Worm (Caenorhabditis elegans) whole organism, L4 larva: ENCODE data around the gene Y38E10A.3.

Experiments used
- F49E8.2 ChIP-seq: sonication (generic microtip); optimal IDR thresholded peaks from 2 replicates; lab custom pipeline; 2016; ENCODE audit warnings: missing compliant biosample characterization, mild to moderate bottlenecking, missing genetic modification characterization, borderline replicate concordance
- ZK337.2 ChIP-seq: fragments of 200-800 bp; sonication (Bioruptor generic); IDR thresholded peaks from 2 replicates; pipeline ENCODE4 v1.3.6; 2022; ENCODE audit warnings: missing genetic modification reagents, missing genetic modification characterization, missing compliant biosample characterization
- lir-3 ChIP-seq: sonication (generic microtip); optimal IDR thresholded peaks from 2 replicates; lab custom pipeline; 2016; ENCODE audit warnings: mild to moderate bottlenecking, missing genetic modification characterization, missing compliant biosample characterization
- nhr-102 ChIP-seq: sonication (generic microtip); optimal IDR thresholded peaks from 2 replicates; lab custom pipeline; 2016; ENCODE audit warnings: mild to moderate bottlenecking, missing genetic modification characterization, moderate library complexity, missing compliant biosample characterization
- nhr-77 ChIP-seq: fragments of 150-350 bp; optimal IDR thresholded peaks from 2 replicates; lab custom pipeline; 2014; ENCODE audit warnings: missing biosample characterization, missing genetic modification characterization
- snpc-4 ChIP-seq: fragments of 150-350 bp; optimal IDR thresholded peaks from 2 replicates; lab custom pipeline; 2014; ENCODE audit warnings: missing biosample characterization, missing genetic modification characterization
- spr-1 ChIP-seq: sonication (generic microtip); optimal IDR thresholded peaks from 2 replicates; lab custom pipeline; 2016; ENCODE audit warnings: mild to moderate bottlenecking, missing genetic modification characterization, missing compliant biosample characterization

ce11 chrII:12606108-12606507 is 31.5 kb upstream of the Y38E10A.3 start:
- TF ChIP-seq lir-3 (tag; lab: Kevin White, UChicago) (no peak), F49E8.2 (tag; lab: Kevin White, UChicago) (no peak), nhr-102 (tag; lab: Kevin White, UChicago) (no peak), spr-1 (tag; lab: Kevin White, UChicago) (no peak), nhr-77 (tag; lab: Kevin White, UChicago) (no peak), snpc-4 (tag; lab: Kevin White, UChicago) (no peak), ZK337.2 (no peak)
